Worm (Caenorhabditis elegans) whole organism, mixed stage, embryonic: ENCODE measurements around the gene lect-2.

Experiments used
- blmp-1 ChIP-seq: fragments of 150-350 bp; optimal IDR thresholded peaks from 2 replicates; lab custom pipeline; 2014; ENCODE audit warnings: missing biosample characterization, missing genetic modification characterization
- ces-1 ChIP-seq: fragments of 150-350 bp; optimal IDR thresholded peaks from 2 replicates; lab custom pipeline; 2014; ENCODE audit warnings: missing biosample characterization, missing genetic modification reagents, missing genetic modification characterization
- elt-1 ChIP-seq: sonication (generic microtip); optimal IDR thresholded peaks from 2 replicates; lab custom pipeline; 2017; ENCODE audit warnings: missing genetic modification characterization, mild to moderate bottlenecking, missing compliant biosample characterization, antibody characterized with exemption, moderate library complexity, borderline replicate concordance; ENCODE audit not compliant: insufficient read depth
- elt-3 ChIP-seq: fragments of 150-350 bp; optimal IDR thresholded peaks from 2 replicates; lab custom pipeline; 2014; ENCODE audit warnings: missing biosample characterization, missing genetic modification characterization
- lin-13 ChIP-seq: fragments of 150-350 bp; optimal IDR thresholded peaks from 2 replicates; lab custom pipeline; 2014; ENCODE audit warnings: missing biosample characterization, missing genetic modification characterization
- lsy-2 ChIP-seq: fragments of 150-350 bp; optimal IDR thresholded peaks from 2 replicates; lab custom pipeline; 2014; ENCODE audit warnings: missing biosample characterization, missing genetic modification characterization
- mab-5 ChIP-seq: fragments of 150-350 bp; optimal IDR thresholded peaks from 2 replicates; lab custom pipeline; 2014; ENCODE audit warnings: missing biosample characterization, missing genetic modification characterization
- mep-1 ChIP-seq: fragments of 150-350 bp; optimal IDR thresholded peaks from 2 replicates; lab custom pipeline; 2017; ENCODE audit warnings: missing biosample characterization, missing genetic modification reagents, missing genetic modification characterization, inconsistent platforms
- nhr-12 ChIP-seq: fragments of 150-350 bp; optimal IDR thresholded peaks from 2 replicates; lab custom pipeline; 2014; ENCODE audit warnings: missing biosample characterization, missing genetic modification characterization
- nhr-76 ChIP-seq: sonication (generic microtip); optimal IDR thresholded peaks from 2 replicates; lab custom pipeline; 2017; ENCODE audit warnings: missing biosample characterization, missing genetic modification characterization
- pha-4 ChIP-seq: fragments of 150-350 bp; optimal IDR thresholded peaks from 2 replicates; lab custom pipeline; 2018; ENCODE audit warnings: missing biosample characterization, missing genetic modification reagents, missing genetic modification characterization
- snpc-4 ChIP-seq: fragments of 150-350 bp; optimal IDR thresholded peaks from 2 replicates; lab custom pipeline; 2014; ENCODE audit warnings: missing biosample characterization, missing genetic modification characterization
- tbx-8 ChIP-seq: fragments of 200-800 bp; sonication (Bioruptor generic); optimal IDR thresholded peaks from 2 replicates; lab custom pipeline; 2018; ENCODE audit warnings: mild to moderate bottlenecking, missing genetic modification characterization, moderate library complexity, missing compliant biosample characterization
- unc-39 ChIP-seq: fragments of 150-350 bp; optimal IDR thresholded peaks from 2 replicates; lab custom pipeline; 2014; ENCODE audit warnings: missing biosample characterization, missing genetic modification characterization

- TF ChIP-seq blmp-1 (tag; lab: Kevin White, UChicago) (no peak), pha-4 (tag; lab: Kevin White, UChicago) (no peak), ces-1 (GFP tag; lab: Kevin White, UChicago) (no peak), mab-5 (tag; lab: Kevin White, UChicago) (no peak), unc-39 (no peak), elt-1 (tag; lab: Kevin White, UChicago) (no peak), nhr-12 (tag; lab: Kevin White, UChicago) (no peak), tbx-8 (GFP tag; lab: Kevin White, UChicago) (no peak), mep-1 (tag; lab: Kevin White, UChicago) (no peak), lin-13 (tag; lab: Kevin White, UChicago) (no peak), snpc-4 (tag; lab: Kevin White, UChicago) (no peak), elt-3 (no peak), lsy-2 (no peak), nhr-76 (tag; lab: Kevin White, UChicago) (no peak)
These were observed 45.4 kb upstream of the lect-2 start, which contains the start of gene F10C1.9 for ce11 chrII:5745088-5745487.
